Worm (Caenorhabditis elegans) whole organism, L4 larva: Measurements from ENCODE around the gene cutl-2.

Source experiments
- ceh-32 ChIP-seq: sonication (generic microtip); optimal IDR thresholded peaks from 2 replicates; lab custom pipeline; 2016; ENCODE audit warnings: mild to moderate bottlenecking, missing genetic modification characterization, missing compliant biosample characterization; ENCODE audit not compliant: poor library complexity
- jun-1 ChIP-seq: fragments of 150-350 bp; optimal IDR thresholded peaks from 2 replicates; lab custom pipeline; 2014; ENCODE audit warnings: missing biosample characterization, missing genetic modification reagents, missing genetic modification characterization
- saeg-2 ChIP-seq: fragments of 200-800 bp; sonication (Bioruptor generic); IDR thresholded peaks from 2 replicates; pipeline ENCODE4 v1.3.6; 2022; ENCODE audit warnings: missing genetic modification reagents, missing genetic modification characterization, missing compliant biosample characterization
- ztf-11 ChIP-seq: fragments of 150-350 bp; optimal IDR thresholded peaks from 2 replicates; lab custom pipeline; 2014; ENCODE audit warnings: missing biosample characterization, missing genetic modification characterization

ce11 chrII:9764696-9765095 is 40.2 kb upstream of the cutl-2 start:
- no peak for TF ChIP-seq saeg-2
- no peak for TF ChIP-seq ztf-11
- TF ChIP-seq jun-1 (tag; lab: Kevin White, UChicago), result no peak
- no peak for TF ChIP-seq ceh-32 (tag; lab: Kevin White, UChicago)
